Worm (Caenorhabditis elegans) whole organism, L3 larva: ENCODE results near the gene ser-6.

Source experiments
- R02D3.7 ChIP-seq: fragments of 150-350 bp; optimal IDR thresholded peaks from 2 replicates; lab custom pipeline; 2014; ENCODE audit warnings: missing biosample characterization, missing genetic modification characterization
- elt-3 ChIP-seq, 3 experiments: fragments of 150-350 bp in 1 of 3; sonication (generic microtip) in 2 of 3; optimal IDR thresholded peaks; 2 replicates in 2 of 3; 4 replicates in 1 of 3; lab custom pipeline; 2014 to 2017; ENCODE audit warnings: missing biosample characterization in 3 of 3, missing genetic modification characterization in 3 of 3
- lin-39 ChIP-seq: fragments of 150-350 bp; optimal IDR thresholded peaks from 2 replicates; lab custom pipeline; 2018; ENCODE audit warnings: missing biosample characterization, missing genetic modification reagents, missing genetic modification characterization
- nhr-237 ChIP-seq: fragments of 150-350 bp; optimal IDR thresholded peaks from 2 replicates; lab custom pipeline; 2014; ENCODE audit warnings: missing biosample characterization, missing genetic modification characterization
- nhr-77 ChIP-seq: fragments of 150-350 bp; optimal IDR thresholded peaks from 2 replicates; lab custom pipeline; 2014; ENCODE audit warnings: missing biosample characterization, missing genetic modification characterization
- skn-1 ChIP-seq: fragments of 150-350 bp; optimal IDR thresholded peaks from 2 replicates; lab custom pipeline; 2014; ENCODE audit warnings: missing biosample characterization, missing genetic modification characterization
- unc-62 ChIP-seq: fragments of 150-350 bp; sonication (generic microtip); optimal IDR thresholded peaks from 4 replicates; lab custom pipeline; 2014; ENCODE audit warnings: missing biosample characterization, missing genetic modification reagents, missing genetic modification characterization

- no peak for TF ChIP-seq lin-39 (tag; lab: Kevin White, UChicago)
- TF ChIP-seq nhr-77 (tag; lab: Kevin White, UChicago), result no peak
- TF ChIP-seq skn-1 (tag; lab: Kevin White, UChicago), result no peak
- no peak for TF ChIP-seq unc-62 (GFP tag; lab: Kevin White, UChicago)
- TF ChIP-seq elt-3 (tag; optimal IDR thresholded peaks at IDR 0.05; lab: Kevin White, UChicago), result no peak
- no peak for TF ChIP-seq nhr-237 (tag; lab: Kevin White, UChicago)
- TF ChIP-seq R02D3.7 (tag; lab: Kevin White, UChicago), result no peak
Measured at ce11 chrIV:2914545-2914944, 45.4 kb upstream of the ser-6 start.
